Worm (Caenorhabditis elegans) whole organism, L1 larva: ENCODE data around the gene nhr-18.
A peak's percentile ranks its signal among the peaks of the same experiment; 100 is the strongest.

ENCODE experiments used
- C16A3.4 ChIP-seq: fragments of 150-350 bp; optimal IDR thresholded peaks from 2 replicates; lab custom pipeline; 2014; ENCODE audit warnings: missing biosample characterization, missing genetic modification characterization
- C34B4.2 ChIP-seq: sonication (generic microtip); optimal IDR thresholded peaks from 2 replicates; lab custom pipeline; 2017; ENCODE audit warnings: mild to moderate bottlenecking, missing genetic modification characterization, missing compliant biosample characterization
- F16B12.6 ChIP-seq: fragments of 150-350 bp; optimal IDR thresholded peaks from 2 replicates; lab custom pipeline; 2014; ENCODE audit warnings: missing biosample characterization, missing genetic modification characterization
- aha-1 ChIP-seq: fragments of 150-350 bp; optimal IDR thresholded peaks from 2 replicates; lab custom pipeline; 2014; ENCODE audit warnings: missing biosample characterization, missing genetic modification characterization
- aly-2 ChIP-seq: fragments of 150-350 bp; optimal IDR thresholded peaks from 2 replicates; lab custom pipeline; 2014; ENCODE audit warnings: missing biosample characterization, missing genetic modification characterization
- blmp-1 ChIP-seq: fragments of 150-350 bp; optimal IDR thresholded peaks from 2 replicates; lab custom pipeline; 2014; ENCODE audit warnings: missing biosample characterization, missing genetic modification characterization
- ceh-63 ChIP-seq: fragments of 200-800 bp; sonication (Bioruptor generic); optimal IDR thresholded peaks from 2 replicates; lab custom pipeline; 2018; ENCODE audit warnings: mild to moderate bottlenecking, missing genetic modification characterization, missing compliant biosample characterization
- ceh-8 ChIP-seq: fragments of 200-800 bp; sonication (Bioruptor generic); optimal IDR thresholded peaks from 2 replicates; lab custom pipeline; 2018; ENCODE audit warnings: mild to moderate bottlenecking, missing genetic modification characterization, moderate library complexity, missing compliant biosample characterization
- ceh-88 ChIP-seq: fragments of 200-800 bp; sonication (Bioruptor generic); IDR thresholded peaks from 2 replicates; pipeline ENCODE4 v1.3.6; 2022; ENCODE audit warnings: missing genetic modification characterization, missing compliant biosample characterization
- dpl-1 ChIP-seq, 3 experiments: fragments of 150-350 bp in 2 of 3; sonication (generic microtip) in 1 of 3; optimal IDR thresholded peaks; 2 replicates each; lab custom pipeline; 2014 to 2017; ENCODE audit warnings: missing biosample characterization in 3 of 3, missing genetic modification characterization in 3 of 3, missing genetic modification reagents in 3 of 3
- efl-1 ChIP-seq, 4 experiments: fragments of 150-350 bp; optimal IDR thresholded peaks in 3 of 4; peaks in 1 of 4; 1 replicate in 1 of 4; 2 replicates in 3 of 4; lab custom pipeline; 2014; ENCODE audit warnings: missing biosample characterization in 2 of 4, missing genetic modification characterization in 2 of 4, missing genetic modification reagents in 2 of 4
- elt-3 ChIP-seq, 6 experiments: fragments of 150-350 bp in 1 of 6; sonication (generic microtip); optimal IDR thresholded peaks; 2 replicates each; lab custom pipeline; 2017 to 2018; ENCODE audit warnings: missing biosample characterization in 6 of 6, missing genetic modification characterization in 6 of 6, inconsistent platforms in 1 of 6
- ets-5 ChIP-seq: fragments of 200-800 bp; sonication (Bioruptor generic); IDR thresholded peaks from 2 replicates; pipeline ENCODE4 v1.3.6; 2022; ENCODE audit warnings: missing genetic modification characterization, missing compliant biosample characterization
- fkh-10 ChIP-seq: sonication (generic microtip); optimal IDR thresholded peaks from 2 replicates; lab custom pipeline; 2017; ENCODE audit warnings: missing biosample characterization, missing genetic modification reagents, missing genetic modification characterization
- fkh-8 ChIP-seq: sonication (generic microtip); optimal IDR thresholded peaks from 2 replicates; lab custom pipeline; 2016; ENCODE audit warnings: mild to moderate bottlenecking, missing genetic modification characterization, missing compliant biosample characterization
- grh-1 ChIP-seq: fragments of 200-800 bp; sonication (Bioruptor generic); IDR thresholded peaks from 2 replicates; pipeline ENCODE4 v1.3.6; 2022; ENCODE audit warnings: missing genetic modification reagents, missing genetic modification characterization, missing compliant biosample characterization
- hlh-4 ChIP-seq: sonication (generic microtip); optimal IDR thresholded peaks from 2 replicates; lab custom pipeline; 2016; ENCODE audit warnings: mild to moderate bottlenecking, missing genetic modification characterization, missing compliant biosample characterization
- hpl-2 ChIP-seq: fragments of 150-350 bp; optimal IDR thresholded peaks from 2 replicates; lab custom pipeline; 2014; ENCODE audit warnings: missing biosample characterization, missing genetic modification reagents, missing genetic modification characterization
- irx-1 ChIP-seq: sonication (generic microtip); optimal IDR thresholded peaks from 2 replicates; lab custom pipeline; 2016; ENCODE audit warnings: missing genetic modification characterization, missing compliant biosample characterization
- jun-1 ChIP-seq: fragments of 150-350 bp; optimal IDR thresholded peaks from 2 replicates; lab custom pipeline; 2014; ENCODE audit warnings: missing biosample characterization, missing genetic modification reagents, missing genetic modification characterization
- lin-13 ChIP-seq: fragments of 150-350 bp; optimal IDR thresholded peaks from 2 replicates; lab custom pipeline; 2014; ENCODE audit warnings: missing biosample characterization, missing genetic modification reagents, missing genetic modification characterization
- lin-35 ChIP-seq, 2 experiments: fragments of 150-350 bp; optimal IDR thresholded peaks; 2 replicates each; lab custom pipeline; 2014; ENCODE audit warnings: missing biosample characterization in 2 of 2, missing genetic modification characterization in 2 of 2, missing genetic modification reagents in 2 of 2
- lsy-2 ChIP-seq, 2 experiments: fragments of 150-350 bp; optimal IDR thresholded peaks; 2 replicates each; lab custom pipeline; 2014; ENCODE audit warnings: missing biosample characterization in 2 of 2, missing genetic modification characterization in 2 of 2
- mab-9 ChIP-seq: fragments of 200-800 bp; sonication (Bioruptor generic); IDR thresholded peaks from 2 replicates; pipeline ENCODE4 v1.3.6; 2022; ENCODE audit warnings: missing genetic modification reagents, missing genetic modification characterization, missing compliant biosample characterization
- mdl-1 ChIP-seq, 2 experiments: fragments of 150-350 bp; optimal IDR thresholded peaks; 2 replicates each; lab custom pipeline; 2014 to 2017; ENCODE audit warnings: missing biosample characterization in 2 of 2, missing genetic modification characterization in 2 of 2, inconsistent platforms in 1 of 2
- mef-2 ChIP-seq: fragments of 150-350 bp; optimal IDR thresholded peaks from 2 replicates; lab custom pipeline; 2014; ENCODE audit warnings: missing biosample characterization, missing genetic modification characterization
- mep-1 ChIP-seq: fragments of 150-350 bp; optimal IDR thresholded peaks from 2 replicates; lab custom pipeline; 2014; ENCODE audit warnings: missing biosample characterization, missing genetic modification characterization
- nhr-12 ChIP-seq: sonication (generic microtip); optimal IDR thresholded peaks from 2 replicates; lab custom pipeline; 2017; ENCODE audit warnings: missing biosample characterization, missing genetic modification characterization
- nhr-19 ChIP-seq: fragments of 200-800 bp; sonication (Bioruptor generic); conservative IDR thresholded peaks from 2 replicates; pipeline ENCODE4 v1.3.6; 2022; ENCODE audit warnings: missing genetic modification characterization, missing compliant biosample characterization
- nhr-20 ChIP-seq: sonication (generic microtip); optimal IDR thresholded peaks from 2 replicates; lab custom pipeline; 2016; ENCODE audit warnings: mild to moderate bottlenecking, missing genetic modification characterization, missing compliant biosample characterization
- nhr-47 ChIP-seq: sonication (generic microtip); optimal IDR thresholded peaks from 2 replicates; lab custom pipeline; 2016; ENCODE audit warnings: mild to moderate bottlenecking, missing genetic modification characterization, moderate library complexity, missing compliant biosample characterization
- nhr-71 ChIP-seq: sonication (generic microtip); optimal IDR thresholded peaks from 2 replicates; lab custom pipeline; 2016; ENCODE audit warnings: mild to moderate bottlenecking, missing genetic modification characterization, moderate library complexity, missing compliant biosample characterization
- nhr-76 ChIP-seq: sonication (generic microtip); optimal IDR thresholded peaks from 2 replicates; lab custom pipeline; 2017; ENCODE audit warnings: missing biosample characterization, missing genetic modification characterization
- nhr-84 ChIP-seq: sonication (generic microtip); optimal IDR thresholded peaks from 2 replicates; lab custom pipeline; 2017; ENCODE audit warnings: missing biosample characterization, missing genetic modification characterization
- pag-3 ChIP-seq: sonication (generic microtip); optimal IDR thresholded peaks from 2 replicates; lab custom pipeline; 2017; ENCODE audit warnings: missing genetic modification characterization, mild to moderate bottlenecking, missing compliant biosample characterization, antibody characterized with exemption, borderline replicate concordance; ENCODE audit not compliant: insufficient read depth
- pax-3 ChIP-seq: fragments of 200-800 bp; sonication (Bioruptor generic); optimal IDR thresholded peaks from 2 replicates; lab custom pipeline; 2018; ENCODE audit warnings: mild to moderate bottlenecking, missing genetic modification characterization, moderate library complexity, missing compliant biosample characterization
- pqm-1 ChIP-seq: sonication (generic microtip); optimal IDR thresholded peaks from 3 replicates; lab custom pipeline; 2017; ENCODE audit warnings: missing biosample characterization, missing genetic modification characterization
- rnt-1 ChIP-seq: sonication (generic microtip); optimal IDR thresholded peaks from 2 replicates; lab custom pipeline; 2016; ENCODE audit warnings: mild to moderate bottlenecking, missing genetic modification characterization, moderate library complexity, missing compliant biosample characterization
- skn-1 ChIP-seq: fragments of 150-350 bp; optimal IDR thresholded peaks from 2 replicates; lab custom pipeline; 2014; ENCODE audit warnings: missing biosample characterization, missing genetic modification characterization
- snpc-4 ChIP-seq: fragments of 150-350 bp; optimal IDR thresholded peaks from 2 replicates; lab custom pipeline; 2014; ENCODE audit warnings: missing biosample characterization, missing genetic modification characterization
- snu-23 ChIP-seq: sonication (generic microtip); optimal IDR thresholded peaks from 2 replicates; lab custom pipeline; 2016; ENCODE audit warnings: missing genetic modification characterization, missing compliant biosample characterization
- sox-4 ChIP-seq: sonication (generic microtip); optimal IDR thresholded peaks from 2 replicates; lab custom pipeline; 2016; ENCODE audit warnings: missing genetic modification characterization, missing compliant biosample characterization
- sup-37 ChIP-seq: fragments of 200-800 bp; sonication (Bioruptor generic); optimal IDR thresholded peaks from 2 replicates; lab custom pipeline; 2018; ENCODE audit warnings: mild to moderate bottlenecking, missing genetic modification characterization, missing compliant biosample characterization
- swsn-7 ChIP-seq: sonication (generic microtip); optimal IDR thresholded peaks from 2 replicates; lab custom pipeline; 2016; ENCODE audit warnings: missing genetic modification characterization, missing compliant biosample characterization
- tbx-2 ChIP-seq: sonication (generic microtip); optimal IDR thresholded peaks from 2 replicates; lab custom pipeline; 2016; ENCODE audit warnings: missing genetic modification characterization, missing compliant biosample characterization
- unc-130 ChIP-seq: fragments of 150-350 bp; optimal IDR thresholded peaks from 2 replicates; lab custom pipeline; 2017; ENCODE audit warnings: missing biosample characterization, missing genetic modification characterization, inconsistent platforms
- unc-62 ChIP-seq: fragments of 150-350 bp; optimal IDR thresholded peaks from 2 replicates; lab custom pipeline; 2014; ENCODE audit warnings: missing biosample characterization, missing genetic modification reagents, missing genetic modification characterization
- unc-98 ChIP-seq: fragments of 200-800 bp; sonication (Bioruptor generic); IDR thresholded peaks from 2 replicates; pipeline ENCODE4 v1.3.6; 2022; ENCODE audit warnings: missing genetic modification characterization, missing compliant biosample characterization
- vab-15 ChIP-seq: sonication (generic microtip); optimal IDR thresholded peaks from 2 replicates; lab custom pipeline; 2017; ENCODE audit warnings: missing genotype, mild to moderate bottlenecking, missing genetic modification characterization, missing compliant biosample characterization
- xbp-1 ChIP-seq: sonication (generic microtip); optimal IDR thresholded peaks from 2 replicates; lab custom pipeline; 2016; ENCODE audit warnings: missing genetic modification characterization, missing compliant biosample characterization
- zip-4 ChIP-seq: fragments of 200-800 bp; sonication (Bioruptor generic); optimal IDR thresholded peaks from 2 replicates; lab custom pipeline; 2018; ENCODE audit warnings: mild to moderate bottlenecking, missing genetic modification characterization, moderate library complexity, missing compliant biosample characterization
- ztf-11 ChIP-seq, 2 experiments: sonication (generic microtip); optimal IDR thresholded peaks; 2 replicates each; lab custom pipeline; 2016 to 2017; ENCODE audit warnings: missing genetic modification characterization in 2 of 2, missing biosample characterization in 1 of 2, missing compliant biosample characterization in 1 of 2

Gene nhr-18

ce11 chrV:2259750-2260149 is 32.7 kb downstream of the nhr-18 start, which contains the start of gene nhr-182 (continued):
- no peak for TF ChIP-seq jun-1 (tag; lab: Kevin White, UChicago)
- peak in 1 of 6 experiments; percentile 6 for TF ChIP-seq elt-3 (tag; optimal IDR thresholded peaks at IDR 0.05; lab: Kevin White, UChicago)
- no peak for TF ChIP-seq nhr-12 (tag; lab: Kevin White, UChicago)
- TF ChIP-seq hlh-4 (tag; lab: Kevin White, UChicago), result no peak
- TF ChIP-seq ets-5 (GFP tag; lab: Robert Waterston, UW), result no peak
- no peak for TF ChIP-seq pax-3 (tag; lab: Kevin White, UChicago)
- peak; percentile 24 for TF ChIP-seq tbx-2 (tag; lab: Kevin White, UChicago)
- TF ChIP-seq C16A3.4 (tag; lab: Kevin White, UChicago), result no peak
- peak; percentile 2 to 43 for TF ChIP-seq lsy-2 (tag; optimal IDR thresholded peaks at IDR 0.05; lab: Kevin White, UChicago)
- no peak for TF ChIP-seq mef-2 (tag; lab: Kevin White, UChicago)
- TF ChIP-seq fkh-8 (tag; lab: Kevin White, UChicago), result no peak
- TF ChIP-seq aha-1, result no peak
- TF ChIP-seq ceh-8, result no peak
- TF ChIP-seq aly-2 (tag; lab: Kevin White, UChicago), result no peak
- TF ChIP-seq zip-4 (GFP tag; lab: Kevin White, UChicago), result no peak
- no peak for TF ChIP-seq pag-3
- no peak for TF ChIP-seq sox-4
- TF ChIP-seq mep-1 (tag; lab: Kevin White, UChicago), result peak; percentile 34
- TF ChIP-seq dpl-1 (GFP tag; optimal IDR thresholded peaks at IDR 0.05; lab: Kevin White, UChicago), result peak in 1 of 3 experiments; percentile 20
- TF ChIP-seq mdl-1 (tag; optimal IDR thresholded peaks at IDR 0.05; lab: Kevin White, UChicago), result no peak
- no peak for TF ChIP-seq vab-15 (tag; lab: Kevin White, UChicago)
- peak in 1 of 2 experiments; percentile 56 for TF ChIP-seq lin-35 (GFP tag; optimal IDR thresholded peaks at IDR 0.05; lab: Kevin White, UChicago)
- TF ChIP-seq unc-130 (tag; lab: Kevin White, UChicago), result no peak
- TF ChIP-seq nhr-47, result no peak
- TF ChIP-seq sup-37 (GFP tag; lab: Kevin White, UChicago), result no peak
- TF ChIP-seq snu-23, result peak; percentile 57
- TF ChIP-seq nhr-71, result peak; percentile 57
- no peak for TF ChIP-seq ceh-88 (GFP tag; lab: Robert Waterston, UW)
- TF ChIP-seq nhr-84 (tag; lab: Kevin White, UChicago), result no peak
- no peak for TF ChIP-seq hpl-2
- no peak for TF ChIP-seq xbp-1
- TF ChIP-seq blmp-1 (tag; lab: Kevin White, UChicago), result peak; percentile 61
- TF ChIP-seq unc-98, result no peak
- no peak; the same call in 1 of the 2 replicates for TF ChIP-seq nhr-19 (GFP tag; lab: Robert Waterston, UW)
- TF ChIP-seq rnt-1 (tag; lab: Kevin White, UChicago), result peak; percentile 1
- no peak for TF ChIP-seq grh-1 (GFP tag; lab: Robert Waterston, UW)
- TF ChIP-seq C34B4.2 (tag; lab: Kevin White, UChicago), result no peak
- TF ChIP-seq swsn-7 (tag; lab: Kevin White, UChicago), result no peak
- peak; percentile 36 to 51 for TF ChIP-seq efl-1 (optimal IDR thresholded peaks at IDR 0.05; lab: Kevin White, UChicago)
- no peak for TF ChIP-seq efl-1 (GFP tag; optimal IDR thresholded peaks at IDR 0.05 in 1 of 2; lab: Kevin White, UChicago)
- no peak for TF ChIP-seq ceh-63 (GFP tag; lab: Kevin White, UChicago)
- TF ChIP-seq lin-13 (GFP tag; lab: Kevin White, UChicago), result no peak
- no peak for TF ChIP-seq irx-1 (tag; lab: Kevin White, UChicago)
- TF ChIP-seq nhr-20, result peak; percentile 92
- no peak for TF ChIP-seq fkh-10 (GFP tag; lab: Kevin White, UChicago)
- no peak for TF ChIP-seq ztf-11 (tag; optimal IDR thresholded peaks at IDR 0.05; lab: Kevin White, UChicago)
- TF ChIP-seq mab-9 (GFP tag; lab: Robert Waterston, UW), result no peak
- TF ChIP-seq F16B12.6, result no peak
- no peak for TF ChIP-seq nhr-76 (tag; lab: Kevin White, UChicago)
- no peak for TF ChIP-seq snpc-4 (tag; lab: Kevin White, UChicago)
- TF ChIP-seq skn-1 (tag; lab: Kevin White, UChicago), result peak; percentile 97
- TF ChIP-seq unc-62 (GFP tag; lab: Kevin White, UChicago), result no peak
- no peak for TF ChIP-seq pqm-1 (tag; lab: Kevin White, UChicago)
